Fruit fly (Drosophila melanogaster) S2 (cell line): ENCODE results near the gene CG4511.

Source experiments
- CG8478 ChIP-seq: fragments of >200 bp; optimal IDR thresholded peaks from 2 replicates; lab custom pipeline; 2018
- CTCF ChIP-seq, 2 experiments: fragments of >200 bp; optimal IDR thresholded peaks; 2 replicates each; lab custom pipeline; 2018

dm6 chr3R:10881824-10882559 is 27.7 kb downstream of the CG4511 start, which contains the start of gene Tpc1:
- no peak for TF ChIP-seq CTCF (optimal IDR thresholded peaks at IDR 0.05; lab: Kevin White, UChicago)
- no peak for TF ChIP-seq CG8478 (lab: Kevin White, UChicago)
